Fruit fly (Drosophila melanogaster) whole organism, prepupa: ENCODE results near the gene CG32109.

Experiments
- CG6792 ChIP-seq: fragments of 200-800 bp; sonication (Bioruptor generic); optimal IDR thresholded peaks from 3 replicates; lab custom pipeline; 2016; ENCODE audit warnings: missing biosample characterization, missing genetic modification characterization
- CG6808 ChIP-seq: fragments of 200-800 bp; sonication (Bioruptor generic); optimal IDR thresholded peaks from 3 replicates; lab custom pipeline; 2017; ENCODE audit warnings: missing biosample characterization, missing genetic modification characterization, mild to moderate bottlenecking, moderate library complexity, missing genetic modification reagents
- CG7368 ChIP-seq: fragments of 200-800 bp; sonication (Bioruptor generic); optimal IDR thresholded peaks from 3 replicates; lab custom pipeline; 2016; ENCODE audit warnings: missing biosample characterization, missing genetic modification characterization
- Hr38 ChIP-seq: sonication (Bioruptor generic); optimal IDR thresholded peaks from 2 replicates; lab custom pipeline; 2016; ENCODE audit warnings: missing biosample characterization, missing genetic modification characterization
- Lpt ChIP-seq: fragments of 200-800 bp; sonication (Bioruptor generic); optimal IDR thresholded peaks from 3 replicates; lab custom pipeline; 2016; ENCODE audit warnings: missing biosample characterization, missing genetic modification characterization
- Sox102F ChIP-seq: fragments of 200-800 bp; sonication (Bioruptor generic); optimal IDR thresholded peaks from 2 replicates; lab custom pipeline; 2016; ENCODE audit warnings: missing biosample characterization, mild to moderate bottlenecking, missing genetic modification characterization
- fkh ChIP-seq: fragments of 200-800 bp; sonication (Bioruptor generic); optimal IDR thresholded peaks from 3 replicates; lab custom pipeline; 2017; ENCODE audit warnings: missing biosample characterization, mild to moderate bottlenecking, missing genetic modification characterization, moderate library complexity

- TF ChIP-seq Lpt (GFP tag; lab: Kevin White, UChicago) (no peak), Hr38 (no peak), CG7368 (no peak), fkh (GFP tag; lab: Kevin White, UChicago) (no peak), Sox102F (GFP tag; lab: Kevin White, UChicago) (no peak), CG6792 (GFP tag; lab: Kevin White, UChicago) (no peak), CG6808 (GFP tag; lab: Kevin White, UChicago) (no peak)
These were observed 17.9 kb upstream of the CG32109 start for dm6 chr3L:12727212-12727611.
